Fruit fly (Drosophila melanogaster) whole organism, adult: ENCODE measurements around the gene CG4461.
A peak's percentile ranks its signal among the peaks of the same experiment; 100 is the strongest.

Experiments used
- CG11617 ChIP-seq: fragments of 200-800 bp; sonication (Bioruptor generic); optimal IDR thresholded peaks from 2 replicates; lab custom pipeline; 2017; ENCODE audit warnings: mild to moderate bottlenecking, missing biosample characterization, missing genetic modification reagents, missing genetic modification characterization
- CG12768 ChIP-seq: fragments of 200-800 bp; sonication (Bioruptor generic); optimal IDR thresholded peaks from 2 replicates; lab custom pipeline; 2017; ENCODE audit warnings: missing biosample characterization, missing genetic modification characterization, mild to moderate bottlenecking, moderate library complexity, missing genetic modification reagents
- CG14711 ChIP-seq: fragments of 200-800 bp; sonication (Bioruptor generic); optimal IDR thresholded peaks from 2 replicates; lab custom pipeline; 2018; ENCODE audit warnings: missing biosample characterization, mild to moderate bottlenecking, missing genetic modification characterization, moderate library complexity
- CG1620 ChIP-seq: fragments of 200-800 bp; sonication (Bioruptor generic); optimal IDR thresholded peaks from 2 replicates; lab custom pipeline; 2016; ENCODE audit warnings: missing biosample characterization, missing genetic modification characterization
- CG33017 ChIP-seq: fragments of 200-800 bp; sonication (Bioruptor generic); optimal IDR thresholded peaks from 2 replicates; lab custom pipeline; 2018; ENCODE audit warnings: missing biosample characterization, mild to moderate bottlenecking, missing genetic modification characterization, moderate library complexity
- CG5204 ChIP-seq: fragments of 200-800 bp; sonication (Bioruptor generic); optimal IDR thresholded peaks from 2 replicates; lab custom pipeline; 2016; ENCODE audit warnings: missing biosample characterization, missing genetic modification characterization
- CG7045 ChIP-seq: fragments of 200-800 bp; sonication (Bioruptor generic); optimal IDR thresholded peaks from 2 replicates; lab custom pipeline; 2017; ENCODE audit warnings: missing biosample characterization, mild to moderate bottlenecking, missing genetic modification characterization
- CG7101 ChIP-seq: fragments of 200-800 bp; sonication (Bioruptor generic); optimal IDR thresholded peaks from 2 replicates; lab custom pipeline; 2018; ENCODE audit warnings: missing biosample characterization, mild to moderate bottlenecking, missing genetic modification characterization, moderate library complexity
- Clk ChIP-seq: fragments of 200-800 bp; sonication (Bioruptor generic); optimal IDR thresholded peaks from 2 replicates; lab custom pipeline; 2017; ENCODE audit warnings: missing biosample characterization, missing genetic modification characterization
- Crg-1 ChIP-seq: fragments of 200-800 bp; sonication (Bioruptor generic); optimal IDR thresholded peaks from 2 replicates; lab custom pipeline; 2016; ENCODE audit warnings: missing biosample characterization, missing genetic modification characterization
- Hr96 ChIP-seq: fragments of 200-800 bp; sonication (Bioruptor generic); optimal IDR thresholded peaks from 2 replicates; lab custom pipeline; 2016; ENCODE audit warnings: missing biosample characterization, missing genetic modification characterization
- Mnt ChIP-seq: fragments of 200-800 bp; sonication (Bioruptor generic); optimal IDR thresholded peaks from 2 replicates; lab custom pipeline; 2016; ENCODE audit warnings: missing biosample characterization, mild to moderate bottlenecking, missing genetic modification characterization
- bab1 ChIP-seq: fragments of 200-800 bp; sonication (Bioruptor generic); optimal IDR thresholded peaks from 3 replicates; lab custom pipeline; 2019; ENCODE audit warnings: missing biosample characterization, mild to moderate bottlenecking, missing genetic modification characterization, moderate library complexity
- cic ChIP-seq: fragments of 200-800 bp; sonication (Bioruptor generic); optimal IDR thresholded peaks from 2 replicates; lab custom pipeline; 2017; ENCODE audit warnings: missing biosample characterization, mild to moderate bottlenecking, missing genetic modification characterization, moderate library complexity
- cnc ChIP-seq, 2 experiments: fragments of >200 bp; optimal IDR thresholded peaks; 2 replicates each; lab custom pipeline; 2017
- kay ChIP-seq: fragments of 200-800 bp; sonication (Bioruptor generic); peaks from one replicate; lab custom pipeline; 2016; ENCODE audit warnings: missing biosample characterization, missing genetic modification characterization, borderline replicate concordance
- ovo ChIP-seq: fragments of 200-800 bp; sonication (Bioruptor generic); optimal IDR thresholded peaks from 2 replicates; lab custom pipeline; 2016; ENCODE audit warnings: missing biosample characterization, missing genetic modification characterization
- pad ChIP-seq: fragments of 200-800 bp; sonication (Bioruptor generic); optimal IDR thresholded peaks from 3 replicates; lab custom pipeline; 2017; ENCODE audit warnings: missing biosample characterization, missing genetic modification characterization, mild to moderate bottlenecking, moderate library complexity, missing genetic modification reagents
- tj ChIP-seq: fragments of 200-800 bp; sonication (Bioruptor generic); optimal IDR thresholded peaks from 3 replicates; lab custom pipeline; 2017; ENCODE audit warnings: missing biosample characterization, mild to moderate bottlenecking, missing genetic modification characterization, moderate library complexity
- toe ChIP-seq: fragments of 200-800 bp; sonication (Bioruptor generic); optimal IDR thresholded peaks from 2 replicates; lab custom pipeline; 2016; ENCODE audit warnings: missing biosample characterization, missing genetic modification characterization

Gene CG4461

dm6 chr3L:9404497-9404896 lies 29.3 kb downstream of the CG4461 start, which contains the start of gene Cpr67B:
TSS of gene Cpr67B (plus strand) at chr3L:9404797.
- TF ChIP-seq toe (GFP tag; lab: Kevin White, UChicago) = no peak
- TF ChIP-seq CG7101 (tag; lab: Kevin White, UChicago) = no peak
- TF ChIP-seq CG5204 (GFP tag; lab: Kevin White, UChicago) = no peak
- no peak for TF ChIP-seq CG11617 (GFP tag; lab: Kevin White, UChicago)
- no peak for TF ChIP-seq Mnt (GFP tag; lab: Kevin White, UChicago)
- TF ChIP-seq Crg-1 (GFP tag; lab: Kevin White, UChicago) = no peak
- TF ChIP-seq tj (GFP tag; lab: Kevin White, UChicago) = no peak
- TF ChIP-seq CG14711 = no peak
- no peak for TF ChIP-seq CG7045 (GFP tag; lab: Kevin White, UChicago)
- no peak for TF ChIP-seq Clk
- no peak for TF ChIP-seq CG1620
- TF ChIP-seq bab1 (GFP tag; lab: Kevin White, UChicago) = no peak
- no peak for TF ChIP-seq kay (GFP tag; lab: Kevin White, UChicago)
- no peak for TF ChIP-seq CG33017 (tag; lab: Kevin White, UChicago)
- TF ChIP-seq pad (GFP tag; lab: Kevin White, UChicago) = no peak
- TF ChIP-seq CG12768 (GFP tag; lab: Kevin White, UChicago) = no peak
- no peak for TF ChIP-seq Hr96
- TF ChIP-seq cic (GFP tag; lab: Kevin White, UChicago) = no peak
- TF ChIP-seq cnc (optimal IDR thresholded peaks at IDR 0.05; lab: Kevin White, UChicago) = no peak

DNA sequence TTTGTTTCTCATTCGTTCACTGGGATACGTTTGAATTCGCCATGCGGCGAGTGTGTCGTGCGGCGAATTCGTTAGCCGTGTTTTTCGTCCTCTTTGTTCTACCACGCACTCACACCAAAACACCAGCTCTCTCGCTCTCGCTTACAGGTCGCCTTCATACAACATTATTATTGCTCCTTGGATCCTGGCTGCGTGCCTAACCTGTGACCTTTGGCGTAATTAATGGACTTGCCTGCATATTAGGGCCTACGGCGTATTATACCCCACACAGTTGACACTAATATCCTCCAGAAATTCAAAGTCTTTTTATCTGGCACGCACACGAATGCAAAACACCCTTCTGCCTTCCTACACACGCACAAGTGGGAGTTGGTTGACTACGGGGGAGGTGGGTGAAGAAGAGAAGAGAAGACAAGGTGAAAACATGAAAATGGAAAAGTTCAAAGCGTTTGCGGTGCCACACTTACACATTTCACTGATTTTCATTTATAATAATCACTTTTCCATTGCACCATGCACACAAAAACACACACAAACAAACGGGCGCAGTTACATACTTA lies 34.9 kb downstream of the CG4461 start:
- no peak for TF ChIP-seq CG7045 (GFP tag; lab: Kevin White, UChicago)
- TF ChIP-seq bab1 (GFP tag; lab: Kevin White, UChicago) = no peak
- TF ChIP-seq cnc (optimal IDR thresholded peaks at IDR 0.05; lab: Kevin White, UChicago) = no peak
- TF ChIP-seq CG7101 (tag; lab: Kevin White, UChicago) = no peak
- no peak for TF ChIP-seq CG11617 (GFP tag; lab: Kevin White, UChicago)
- TF ChIP-seq cic (GFP tag; lab: Kevin White, UChicago) = no peak
- TF ChIP-seq CG33017 (tag; lab: Kevin White, UChicago) = no peak
- no peak for TF ChIP-seq toe (GFP tag; lab: Kevin White, UChicago)
- no peak for TF ChIP-seq ovo (GFP tag; lab: Kevin White, UChicago)
- no peak for TF ChIP-seq Hr96
- TF ChIP-seq CG1620 = no peak
- TF ChIP-seq CG14711 = no peak
- TF ChIP-seq tj (GFP tag; lab: Kevin White, UChicago) = no peak
- no peak for TF ChIP-seq CG12768 (GFP tag; lab: Kevin White, UChicago)
- TF ChIP-seq kay (GFP tag; lab: Kevin White, UChicago) = no peak
- TF ChIP-seq CG5204 (GFP tag; lab: Kevin White, UChicago) = no peak
- TF ChIP-seq Crg-1 (GFP tag; lab: Kevin White, UChicago) = no peak
- TF ChIP-seq Mnt (GFP tag; lab: Kevin White, UChicago) = no peak
- TF ChIP-seq pad (GFP tag; lab: Kevin White, UChicago) = no peak
- TF ChIP-seq Clk = no peak

dm6 chr3L:9410754-9411423 lies 35.7 kb downstream of the CG4461 start, which contains the start of the genes CG4022 and Cpsf5:
TSS of gene CG4022 (minus strand) at chr3L:9410832.
TSS of gene Cpsf5 (plus strand) at chr3L:9411038.
- TF ChIP-seq CG7045 (GFP tag; lab: Kevin White, UChicago) (peak; percentile 83), tj (GFP tag; lab: Kevin White, UChicago) (peak; percentile 72), Mnt (GFP tag; lab: Kevin White, UChicago) (peak; percentile 89), CG14711 (peak; percentile 85), CG12768 (GFP tag; lab: Kevin White, UChicago) (peak; percentile 78), Hr96 (no peak), cic (GFP tag; lab: Kevin White, UChicago) (peak; percentile 66), cnc (optimal IDR thresholded peaks at IDR 0.05; lab: Kevin White, UChicago) (no peak), bab1 (GFP tag; lab: Kevin White, UChicago) (peak; percentile 80), CG33017 (tag; lab: Kevin White, UChicago) (peak; percentile 84), CG11617 (GFP tag; lab: Kevin White, UChicago) (peak; percentile 90), Crg-1 (GFP tag; lab: Kevin White, UChicago) (peak; percentile 77), pad (GFP tag; lab: Kevin White, UChicago) (peak; percentile 61), CG7101 (tag; lab: Kevin White, UChicago) (peak; percentile 88), CG5204 (GFP tag; lab: Kevin White, UChicago) (no peak), toe (GFP tag; lab: Kevin White, UChicago) (peak; percentile 91), kay (GFP tag; lab: Kevin White, UChicago) (peak; percentile 87), ovo (GFP tag; lab: Kevin White, UChicago) (peak; percentile 74), Clk (peak; percentile 62), CG1620 (peak; percentile 84)

- TF ChIP-seq Clk (no peak), Mnt (GFP tag; lab: Kevin White, UChicago) (no peak), kay (GFP tag; lab: Kevin White, UChicago) (no peak), pad (GFP tag; lab: Kevin White, UChicago) (no peak), cic (GFP tag; lab: Kevin White, UChicago) (no peak), CG7045 (GFP tag; lab: Kevin White, UChicago) (no peak), Crg-1 (GFP tag; lab: Kevin White, UChicago) (no peak), Hr96 (no peak), CG7101 (tag; lab: Kevin White, UChicago) (no peak), bab1 (GFP tag; lab: Kevin White, UChicago) (no peak), CG33017 (tag; lab: Kevin White, UChicago) (no peak)
These were observed 42.1 kb downstream of the CG4461 start, which contains the start of gene CG3982 for dm6 chr3L:9417288-9417687. TSS of gene CG3982 (minus strand) at chr3L:9417388.

DNA sequence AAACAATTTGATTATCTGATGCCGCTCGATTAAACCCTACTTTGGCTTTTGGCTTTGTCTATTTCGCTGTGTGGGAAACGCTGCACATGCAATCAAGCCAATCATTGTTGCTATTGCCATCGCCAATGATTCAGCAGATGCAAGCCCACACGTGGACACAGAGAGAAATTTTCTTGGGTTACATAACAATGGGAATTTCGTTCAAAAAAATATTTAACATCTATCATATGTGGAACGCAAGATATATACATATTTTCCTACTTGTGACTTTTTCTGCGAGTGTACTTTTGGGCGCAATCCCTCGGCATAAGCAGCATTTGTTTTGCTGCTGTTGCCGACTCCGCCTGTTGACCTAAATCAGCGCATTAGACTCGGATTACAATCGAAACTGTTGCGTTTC lies 44.1 kb downstream of the CG4461 start:
- TF ChIP-seq bab1 (GFP tag; lab: Kevin White, UChicago) = peak; percentile 41
- no peak for TF ChIP-seq pad (GFP tag; lab: Kevin White, UChicago)
- TF ChIP-seq kay (GFP tag; lab: Kevin White, UChicago) = no peak
- no peak for TF ChIP-seq Mnt (GFP tag; lab: Kevin White, UChicago)
- no peak for TF ChIP-seq CG11617 (GFP tag; lab: Kevin White, UChicago)
- TF ChIP-seq CG5204 (GFP tag; lab: Kevin White, UChicago) = peak; percentile 35
- TF ChIP-seq CG1620 = no peak
- peak; percentile 24 for TF ChIP-seq CG12768 (GFP tag; lab: Kevin White, UChicago)
- peak; percentile 40 to 63 for TF ChIP-seq cnc (optimal IDR thresholded peaks at IDR 0.05; lab: Kevin White, UChicago)
- TF ChIP-seq cic (GFP tag; lab: Kevin White, UChicago) = no peak
- TF ChIP-seq Hr96 = peak; percentile 38
- peak; percentile 54 for TF ChIP-seq tj (GFP tag; lab: Kevin White, UChicago)
- TF ChIP-seq Crg-1 (GFP tag; lab: Kevin White, UChicago) = no peak
